Worm (Caenorhabditis elegans) whole organism, mixed stage, embryonic: Measurements from ENCODE around the gene wrn-1.
A peak's percentile ranks its signal among the peaks of the same experiment; 100 is the strongest.

ENCODE experiments used
- M03D4.4 ChIP-seq: sonication (generic microtip); optimal IDR thresholded peaks from 2 replicates; lab custom pipeline; 2017; ENCODE audit warnings: mild to moderate bottlenecking, missing genetic modification characterization, missing compliant biosample characterization
- blmp-1 ChIP-seq: fragments of 150-350 bp; optimal IDR thresholded peaks from 2 replicates; lab custom pipeline; 2014; ENCODE audit warnings: missing biosample characterization, missing genetic modification characterization
- ceh-39 ChIP-seq: fragments of 150-350 bp; optimal IDR thresholded peaks from 2 replicates; lab custom pipeline; 2014; ENCODE audit warnings: missing biosample characterization, missing genetic modification characterization
- ceh-43 ChIP-seq: fragments of 200-800 bp; sonication (Bioruptor generic); optimal IDR thresholded peaks from 2 replicates; lab custom pipeline; 2018; ENCODE audit warnings: mild to moderate bottlenecking, missing genetic modification characterization, moderate library complexity, missing compliant biosample characterization
- ceh-83 ChIP-seq: fragments of 200-800 bp; sonication (Bioruptor generic); optimal IDR thresholded peaks from 2 replicates; lab custom pipeline; 2018; ENCODE audit warnings: mild to moderate bottlenecking, missing genetic modification characterization, missing compliant biosample characterization
- ces-1 ChIP-seq: fragments of 150-350 bp; optimal IDR thresholded peaks from 2 replicates; lab custom pipeline; 2014; ENCODE audit warnings: missing biosample characterization, missing genetic modification reagents, missing genetic modification characterization
- cnd-1 ChIP-seq: fragments of 200-800 bp; sonication (Bioruptor generic); optimal IDR thresholded peaks from 2 replicates; lab custom pipeline; 2018; ENCODE audit warnings: mild to moderate bottlenecking, missing genetic modification characterization, missing compliant biosample characterization
- drap-1 ChIP-seq: fragments of 200-800 bp; sonication (Bioruptor generic); optimal IDR thresholded peaks from 3 replicates; lab custom pipeline; 2018; ENCODE audit warnings: mild to moderate bottlenecking, missing genetic modification characterization, missing compliant biosample characterization
- flh-1 ChIP-seq: fragments of 200-800 bp; sonication (Bioruptor generic); optimal IDR thresholded peaks from 2 replicates; lab custom pipeline; 2018; ENCODE audit warnings: mild to moderate bottlenecking, missing genetic modification characterization, moderate library complexity, missing compliant biosample characterization
- ham-2 ChIP-seq: fragments of 200-800 bp; sonication (Bioruptor generic); optimal IDR thresholded peaks from 2 replicates; lab custom pipeline; 2018; ENCODE audit warnings: mild to moderate bottlenecking, missing genetic modification characterization, missing compliant biosample characterization
- hlh-1 ChIP-seq: fragments of 150-350 bp; optimal IDR thresholded peaks from 2 replicates; lab custom pipeline; 2014; ENCODE audit warnings: missing biosample characterization, missing genetic modification reagents, missing genetic modification characterization
- lin-13 ChIP-seq: fragments of 150-350 bp; optimal IDR thresholded peaks from 2 replicates; lab custom pipeline; 2014; ENCODE audit warnings: missing biosample characterization, missing genetic modification characterization
- lin-32 ChIP-seq: fragments of 200-800 bp; sonication (Bioruptor generic); optimal IDR thresholded peaks from 2 replicates; lab custom pipeline; 2018; ENCODE audit warnings: mild to moderate bottlenecking, missing genetic modification characterization, missing compliant biosample characterization
- lsy-2 ChIP-seq: fragments of 150-350 bp; optimal IDR thresholded peaks from 2 replicates; lab custom pipeline; 2014; ENCODE audit warnings: missing biosample characterization, missing genetic modification characterization
- mep-1 ChIP-seq: fragments of 150-350 bp; optimal IDR thresholded peaks from 2 replicates; lab custom pipeline; 2017; ENCODE audit warnings: missing biosample characterization, missing genetic modification reagents, missing genetic modification characterization, inconsistent platforms
- nhr-12 ChIP-seq: fragments of 150-350 bp; optimal IDR thresholded peaks from 2 replicates; lab custom pipeline; 2014; ENCODE audit warnings: missing biosample characterization, missing genetic modification characterization
- nhr-2 ChIP-seq: fragments of 150-350 bp; optimal IDR thresholded peaks from 2 replicates; lab custom pipeline; 2014; ENCODE audit warnings: missing biosample characterization, missing genetic modification characterization
- nhr-237 ChIP-seq: fragments of 150-350 bp; optimal IDR thresholded peaks from 2 replicates; lab custom pipeline; 2014; ENCODE audit warnings: missing biosample characterization, missing genetic modification characterization
- nhr-28 ChIP-seq: fragments of 150-350 bp; optimal IDR thresholded peaks from 2 replicates; lab custom pipeline; 2014; ENCODE audit warnings: missing biosample characterization, missing genetic modification characterization
- nhr-76 ChIP-seq: sonication (generic microtip); optimal IDR thresholded peaks from 2 replicates; lab custom pipeline; 2017; ENCODE audit warnings: missing biosample characterization, missing genetic modification characterization
- pha-4 ChIP-seq: fragments of 150-350 bp; optimal IDR thresholded peaks from 2 replicates; lab custom pipeline; 2018; ENCODE audit warnings: missing biosample characterization, missing genetic modification reagents, missing genetic modification characterization
- sem-2 ChIP-seq: fragments of 200-800 bp; sonication (Bioruptor generic); optimal IDR thresholded peaks from 2 replicates; lab custom pipeline; 2018; ENCODE audit warnings: mild to moderate bottlenecking, missing genetic modification characterization, missing compliant biosample characterization
- sptf-1 ChIP-seq: sonication (generic microtip); optimal IDR thresholded peaks from 2 replicates; lab custom pipeline; 2017; ENCODE audit warnings: mild to moderate bottlenecking, missing genetic modification characterization, moderate library complexity, missing compliant biosample characterization
- tbx-8 ChIP-seq: fragments of 200-800 bp; sonication (Bioruptor generic); optimal IDR thresholded peaks from 2 replicates; lab custom pipeline; 2018; ENCODE audit warnings: mild to moderate bottlenecking, missing genetic modification characterization, moderate library complexity, missing compliant biosample characterization
- unc-120 ChIP-seq: sonication (generic microtip); optimal IDR thresholded peaks from 2 replicates; lab custom pipeline; 2017; ENCODE audit warnings: missing genetic modification characterization, missing compliant biosample characterization; ENCODE audit not compliant: poor library complexity, severe bottlenecking
- unc-39 ChIP-seq: fragments of 150-350 bp; optimal IDR thresholded peaks from 2 replicates; lab custom pipeline; 2014; ENCODE audit warnings: missing biosample characterization, missing genetic modification characterization
- unc-62 ChIP-seq: fragments of 150-350 bp; optimal IDR thresholded peaks from 2 replicates; lab custom pipeline; 2014; ENCODE audit warnings: missing biosample characterization, missing genetic modification reagents, missing genetic modification characterization
- zip-8 ChIP-seq: fragments of 150-350 bp; optimal IDR thresholded peaks from 2 replicates; lab custom pipeline; 2014; ENCODE audit warnings: missing biosample characterization, missing genetic modification characterization
- ztf-11 ChIP-seq: fragments of 150-350 bp; optimal IDR thresholded peaks from 2 replicates; lab custom pipeline; 2014; ENCODE audit warnings: missing biosample characterization, missing genetic modification characterization

Gene wrn-1

ce11 chrII:6554677-6555076, at the start of gene wrn-1:
Gene wrn-1, plus strand, starts transcription at chrII:6554977.
- TF ChIP-seq flh-1 (GFP tag; lab: Kevin White, UChicago) (no peak), nhr-237 (no peak), ces-1 (GFP tag; lab: Kevin White, UChicago) (no peak), ceh-39 (no peak), sptf-1 (tag; lab: Kevin White, UChicago) (no peak), unc-39 (tag; lab: Kevin White, UChicago) (no peak), drap-1 (GFP tag; lab: Kevin White, UChicago) (no peak), tbx-8 (GFP tag; lab: Kevin White, UChicago) (no peak), nhr-28 (tag; lab: Kevin White, UChicago) (no peak), ham-2 (no peak), lsy-2 (tag; lab: Kevin White, UChicago) (no peak), mep-1 (tag; lab: Kevin White, UChicago) (no peak), zip-8 (no peak), sem-2 (GFP tag; lab: Kevin White, UChicago) (no peak), unc-62 (GFP tag; lab: Kevin White, UChicago) (no peak)

DNA sequence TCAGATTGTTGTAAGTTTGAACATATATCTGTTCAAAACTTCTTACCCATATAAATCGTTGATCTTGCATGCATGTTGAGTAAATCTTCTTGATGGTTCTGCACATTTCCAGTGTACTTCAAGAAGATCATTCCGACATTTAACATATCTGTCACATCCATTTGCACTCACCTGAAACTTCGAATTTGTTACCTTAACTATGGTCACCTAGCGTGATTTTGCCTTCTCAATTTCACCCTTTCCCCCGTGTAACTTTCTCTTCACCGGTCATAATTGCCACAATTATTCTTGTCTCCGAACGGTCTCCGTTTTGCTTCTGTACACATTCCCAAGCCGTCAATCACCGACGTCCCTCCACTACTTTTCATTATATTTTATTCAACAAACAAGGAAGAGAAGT, 41.4 kb upstream of the wrn-1 start:
- no peak for TF ChIP-seq tbx-8 (GFP tag; lab: Kevin White, UChicago)

- no peak for TF ChIP-seq ceh-83 (GFP tag; lab: Kevin White, UChicago)
- no peak for TF ChIP-seq lsy-2 (tag; lab: Kevin White, UChicago)
- TF ChIP-seq M03D4.4 (tag; lab: Kevin White, UChicago) = no peak
- TF ChIP-seq unc-39 (tag; lab: Kevin White, UChicago) = no peak
- no peak for TF ChIP-seq ces-1 (GFP tag; lab: Kevin White, UChicago)
- no peak for TF ChIP-seq lin-13
- no peak for TF ChIP-seq nhr-12 (tag; lab: Kevin White, UChicago)
- no peak for TF ChIP-seq cnd-1 (tag; lab: Kevin White, UChicago)
Observed at ce11 chrII:6513911-6514310, 40.9 kb upstream of the wrn-1 start, which contains the start of gene R05G9R.1. Gene R05G9R.1, minus strand, starts transcription at chrII:6514011.

DNA sequence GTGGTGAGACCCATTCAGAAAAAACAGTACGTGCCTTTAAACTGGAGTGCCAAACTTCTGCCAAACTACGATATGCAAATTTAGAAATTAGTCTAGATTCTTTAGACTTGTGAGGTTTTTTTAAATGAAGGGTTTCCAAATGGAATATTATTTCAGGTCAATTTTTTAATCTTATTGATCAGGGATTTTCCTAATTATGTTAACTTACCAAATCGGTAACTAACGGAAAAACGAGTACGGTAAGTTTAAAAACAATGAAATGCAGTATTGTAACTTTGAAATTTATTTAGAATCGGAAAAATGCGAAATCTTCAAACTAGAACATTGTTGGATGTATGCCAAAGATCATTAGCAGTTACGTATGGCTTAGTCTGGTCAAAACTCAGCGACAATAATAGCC, 38.5 kb upstream of the wrn-1 start, which contains the start of gene C56E6.7:
TSS of gene C56E6.7 (plus strand) at position 301 of the 400 bp plus-strand sequence.
- TF ChIP-seq nhr-2 (tag; lab: Kevin White, UChicago) (no peak), lin-32 (GFP tag; lab: Kevin White, UChicago) (no peak)
- TF ChIP-seq, all 35 proteins: peak for 0

ce11 chrII:6519703-6520102, 35.1 kb upstream of the wrn-1 start:
- TF ChIP-seq pha-4 (tag; lab: Kevin White, UChicago) = no peak
- peak; percentile 72 for TF ChIP-seq lsy-2 (tag; lab: Kevin White, UChicago)
- no peak for TF ChIP-seq ces-1 (GFP tag; lab: Kevin White, UChicago)
- no peak for TF ChIP-seq nhr-28 (tag; lab: Kevin White, UChicago)
- TF ChIP-seq, all 35 proteins: peak for 1

DNA sequence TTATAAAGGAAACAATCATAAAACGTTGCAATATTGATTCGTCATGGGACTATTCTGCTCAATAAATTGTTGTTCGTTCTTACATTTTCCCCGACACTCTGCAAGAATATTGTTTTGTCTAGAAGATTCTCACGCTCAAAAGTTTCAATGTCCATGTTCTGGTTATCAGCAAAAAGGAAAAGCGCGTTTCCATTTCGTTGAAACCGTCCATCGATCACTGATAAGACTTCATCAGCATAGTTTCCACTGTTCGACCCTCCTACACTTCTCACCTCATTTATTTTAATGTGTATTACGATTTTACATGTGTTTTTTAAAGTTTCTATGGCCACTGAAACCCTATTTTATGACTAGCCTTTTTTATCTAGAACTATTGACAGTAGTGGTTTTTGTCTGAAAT, 34.7 kb upstream of the wrn-1 start:
- TF ChIP-seq nhr-12 (tag; lab: Kevin White, UChicago) = no peak
- no peak for TF ChIP-seq unc-62 (GFP tag; lab: Kevin White, UChicago)
- TF ChIP-seq ceh-43 (GFP tag; lab: Kevin White, UChicago) = no peak
- no peak for TF ChIP-seq M03D4.4 (tag; lab: Kevin White, UChicago)
- TF ChIP-seq tbx-8 (GFP tag; lab: Kevin White, UChicago) = no peak
- no peak for TF ChIP-seq cnd-1 (tag; lab: Kevin White, UChicago)
- TF ChIP-seq drap-1 (GFP tag; lab: Kevin White, UChicago) = no peak
- TF ChIP-seq mep-1 (tag; lab: Kevin White, UChicago) = no peak
- TF ChIP-seq ceh-83 (GFP tag; lab: Kevin White, UChicago) = no peak
- no peak for TF ChIP-seq sptf-1 (tag; lab: Kevin White, UChicago)
- no peak for TF ChIP-seq nhr-28 (tag; lab: Kevin White, UChicago)
- TF ChIP-seq unc-120 (tag; lab: Kevin White, UChicago) = no peak
- TF ChIP-seq hlh-1 (tag; lab: Kevin White, UChicago) = no peak
- TF ChIP-seq pha-4 (tag; lab: Kevin White, UChicago) = no peak
- no peak for TF ChIP-seq nhr-76 (tag; lab: Kevin White, UChicago)
- no peak for TF ChIP-seq ztf-11 (tag; lab: Kevin White, UChicago)
- no peak for TF ChIP-seq lin-32 (GFP tag; lab: Kevin White, UChicago)
- no peak for TF ChIP-seq blmp-1
- TF ChIP-seq ceh-39 = no peak
- no peak for TF ChIP-seq ham-2
